Fruit fly (Drosophila melanogaster): Measurements from ENCODE around the gene CG1607.

Gene CG1607

dm6 chr3R:31381861-31382260 is at the start of gene CG1607:
Gene CG1607, plus strand, starts transcription at chr3R:31382109.
- TF ChIP-seq CG6854 (GFP tag; optimal IDR thresholded peaks at IDR 0.05) (peak; percentile 17), vri (GFP tag; optimal IDR thresholded peaks at IDR 0.05) (peak; percentile 31), svp (GFP tag) (peak; percentile 80), CG6808 (GFP tag; optimal IDR thresholded peaks at IDR 0.05) (no peak), CG3919 (GFP tag; optimal IDR thresholded peaks at IDR 0.05) (no peak), Eip78C (GFP tag) (peak; percentile 6)

DNA sequence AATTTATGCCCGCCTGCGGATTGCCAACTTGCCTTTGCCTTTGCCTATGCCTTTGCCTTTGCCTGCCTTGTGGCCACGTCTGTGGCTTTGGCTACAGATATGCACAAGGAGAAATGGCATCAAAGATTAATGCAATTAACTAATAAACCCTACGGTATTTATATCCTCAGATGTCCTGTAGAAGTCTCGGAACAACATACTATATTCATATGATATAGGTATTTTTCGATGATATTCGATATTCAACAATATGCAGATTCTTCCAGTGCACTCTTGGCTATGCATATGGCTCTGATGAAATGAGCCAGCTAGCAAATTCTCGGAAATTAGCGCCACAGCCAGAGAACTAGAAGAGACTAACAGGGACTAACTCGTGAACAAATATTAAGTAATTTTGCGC is 45.6 kb upstream of the CG1607 start:
- TF ChIP-seq CG6163 (GFP tag; IDR thresholded peaks at IDR 0.05) (peak; percentile 87), CG34406 (GFP tag; optimal IDR thresholded peaks at IDR 0.05) (peak; percentile 12), CG11294 (GFP tag; IDR thresholded peaks at IDR 0.05) (0 out of 2 replicates have a peak, but pooled peaks have one; percentile 19), CG10669 (GFP tag; optimal IDR thresholded peaks at IDR 0.05) (peak; percentile 82), CG11762 (GFP tag; optimal IDR thresholded peaks at IDR 0.05; ENCODE audit: insufficient read depth) (peak; percentile 59), Hr39 (GFP tag; optimal IDR thresholded peaks at IDR 0.05) (no peak), net (GFP tag; optimal IDR thresholded peaks at IDR 0.05) (peak; percentile 68), Smox (GFP tag; optimal IDR thresholded peaks at IDR 0.05) (no peak), CG8319 (GFP tag; optimal IDR thresholded peaks at IDR 0.05) (peak; percentile 13), fd59A (GFP tag; optimal IDR thresholded peaks at IDR 0.05) (peak; percentile 72), CG16779 (tag; optimal IDR thresholded peaks at IDR 0.05) (peak; percentile 57), CG6854 (GFP tag; optimal IDR thresholded peaks at IDR 0.05) (no peak), dac (GFP tag; optimal IDR thresholded peaks at IDR 0.05) (peak; percentile 18), Sox102F (GFP tag; optimal IDR thresholded peaks at IDR 0.05) (no peak), cyc (GFP tag; optimal IDR thresholded peaks at IDR 0.05) (no peak), Sox14 (GFP tag; optimal IDR thresholded peaks at IDR 0.05) (peak; percentile 76), CG6792 (GFP tag; optimal IDR thresholded peaks at IDR 0.05) (peak; percentile 54), Eip78C (GFP tag) (peak; percentile 90), CG11902 (GFP tag; optimal IDR thresholded peaks at IDR 0.05) (no peak), svp (GFP tag) (peak; percentile 53), Sox15 (GFP tag; optimal IDR thresholded peaks at IDR 0.05) (no peak), Gug (GFP tag; IDR thresholded peaks at IDR 0.05) (peak; percentile 71), CG3919 (GFP tag; optimal IDR thresholded peaks at IDR 0.05) (peak; percentile 82), CG31627 (GFP tag; optimal IDR thresholded peaks at IDR 0.05) (no peak), achi (GFP tag; optimal IDR thresholded peaks at IDR 0.05) (peak; percentile 75), salr (GFP tag; optimal IDR thresholded peaks at IDR 0.05) (peak; percentile 68 to 70), fd85E (GFP tag; optimal IDR thresholded peaks at IDR 0.05) (no peak), CG3032 (tag; optimal IDR thresholded peaks at IDR 0.05) (peak; percentile 83), pdm3 (GFP tag; optimal IDR thresholded peaks at IDR 0.05) (peak; percentile 72), eg (GFP tag; IDR thresholded peaks at IDR 0.05) (peak; percentile 77), Ets21C (GFP tag; optimal IDR thresholded peaks at IDR 0.05) (no peak), Eip75B (GFP tag; optimal IDR thresholded peaks at IDR 0.05) (peak; percentile 76), CG10631 (GFP tag; optimal IDR thresholded peaks at IDR 0.05) (peak; percentile 84), acj6 (GFP tag; optimal IDR thresholded peaks at IDR 0.05) (peak; percentile 75), CG4318 (GFP tag; optimal IDR thresholded peaks at IDR 0.05) (peak; percentile 55), CG6808 (GFP tag; optimal IDR thresholded peaks at IDR 0.05) (peak; percentile 82), Ets96B (tag; optimal IDR thresholded peaks at IDR 0.05) (peak; percentile 87), Blimp-1 (GFP tag; optimal IDR thresholded peaks at IDR 0.05) (no peak), Hr4 (GFP tag; optimal IDR thresholded peaks at IDR 0.05) (peak; percentile 71), dsx (GFP tag; optimal IDR thresholded peaks at IDR 0.05; ENCODE audit: poor library complexity, severe bottlenecking) (peak; percentile 78), Hr38 (GFP tag; optimal IDR thresholded peaks at IDR 0.05) (no peak), CG15336 (GFP tag; IDR thresholded peaks at IDR 0.05) (peak; percentile 79), CG9139 (GFP tag; optimal IDR thresholded peaks at IDR 0.05) (peak; percentile 59), lz (GFP tag; optimal IDR thresholded peaks at IDR 0.05) (peak; percentile 35), fkh (GFP tag; optimal IDR thresholded peaks at IDR 0.05) (no peak), Met (GFP tag; optimal IDR thresholded peaks at IDR 0.05) (peak; percentile 16), CG8119 (GFP tag; IDR thresholded peaks at IDR 0.05) (peak; percentile 80), Lpt (GFP tag; optimal IDR thresholded peaks at IDR 0.05) (peak; percentile 68), vri (GFP tag; optimal IDR thresholded peaks at IDR 0.05) (no peak), CG1621 (tag; optimal IDR thresholded peaks at IDR 0.05) (peak; percentile 80)

All from whole organism, prepupa.